Worm (Caenorhabditis elegans) whole organism, young adult: ENCODE data around the gene F46F5.8.

ENCODE experiments used
- D2030.7 ChIP-seq: fragments of 200-800 bp; sonication (Bioruptor generic); IDR thresholded peaks from 2 replicates; pipeline ENCODE4 v1.3.6; 2022; ENCODE audit warnings: missing genetic modification reagents, missing genetic modification characterization, missing compliant biosample characterization
- ama-1 ChIP-seq, 3 experiments: fragments of 150-350 bp in 1 of 3; sonication (generic microtip) in 2 of 3; optimal IDR thresholded peaks; 2 replicates each; lab custom pipeline; 2014 to 2018; ENCODE audit warnings: missing biosample characterization in 2 of 3, missing genetic modification characterization in 2 of 3, missing genetic modification reagents in 2 of 3
- attf-5 ChIP-seq: fragments of 200-800 bp; sonication (Bioruptor generic); optimal IDR thresholded peaks from 2 replicates; lab custom pipeline; 2018; ENCODE audit warnings: mild to moderate bottlenecking, missing genetic modification characterization, missing compliant biosample characterization
- cebp-1 ChIP-seq, 2 experiments: fragments of 200-800 bp in 1 of 2; sonication (Bioruptor generic) in 1 of 2; sonication (generic microtip) in 1 of 2; IDR thresholded peaks in 1 of 2; optimal IDR thresholded peaks in 1 of 2; 2 replicates each; pipeline versions ENCODE4 v1.3.6 to Lab custom; 2017 to 2022; ENCODE audit warnings: missing compliant biosample characterization in 2 of 2, missing genetic modification characterization in 2 of 2, mild to moderate bottlenecking in 1 of 2, missing genetic modification reagents in 1 of 2, moderate library complexity in 1 of 2
- egl-44 ChIP-seq: fragments of 200-800 bp; sonication (Bioruptor generic); IDR thresholded peaks from 2 replicates; pipeline ENCODE4 v1.3.6; 2022; ENCODE audit warnings: missing genetic modification reagents, missing genetic modification characterization, missing compliant biosample characterization
- mcd-1 ChIP-seq: fragments of 200-800 bp; sonication (Bioruptor generic); IDR thresholded peaks from 2 replicates; pipeline ENCODE4 v1.3.6; 2022; ENCODE audit warnings: missing genetic modification reagents, missing genetic modification characterization, missing compliant biosample characterization
- nhr-90 ChIP-seq: sonication (generic microtip); optimal IDR thresholded peaks from 2 replicates; lab custom pipeline; 2016; ENCODE audit warnings: missing genotype, mild to moderate bottlenecking, missing genetic modification characterization, missing compliant biosample characterization
- snpc-1.3 ChIP-seq: sonication (generic microtip); optimal IDR thresholded peaks from 2 replicates; lab custom pipeline; 2017; ENCODE audit warnings: missing genetic modification characterization, mild to moderate bottlenecking, missing compliant biosample characterization, antibody characterized with exemption, moderate library complexity, missing genotype, missing genetic modification reagents; ENCODE audit not compliant: insufficient read depth

DNA sequence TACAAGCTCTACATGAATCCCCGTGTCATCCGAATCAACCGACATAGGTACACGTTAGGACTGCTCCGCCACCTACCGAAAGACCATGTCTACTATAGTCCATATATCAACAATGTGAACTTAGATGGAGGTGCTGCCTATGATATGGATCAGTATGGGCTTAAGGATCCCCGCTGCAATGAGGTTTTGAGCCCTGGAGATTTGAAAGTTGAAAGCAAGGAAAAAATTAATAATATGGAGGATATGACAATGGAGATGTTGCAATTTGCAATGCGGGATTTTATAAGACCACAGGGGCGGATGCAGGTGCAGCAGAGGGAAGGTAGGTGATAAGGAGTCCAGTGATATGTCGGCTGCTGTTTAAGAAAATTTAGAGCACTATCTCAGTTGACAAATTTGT is 47.9 kb upstream of the F46F5.8 start:
- TF ChIP-seq mcd-1 (GFP tag; lab: Robert Waterston, UW) (no peak), cebp-1 (GFP tag; IDR thresholded peaks at IDR 0.05; lab: Robert Waterston, UW) (no peak), cebp-1 (tag; optimal IDR thresholded peaks at IDR 0.05; lab: Kevin White, UChicago) (no peak), egl-44 (GFP tag; lab: Robert Waterston, UW) (no peak), snpc-1.3 (no peak), nhr-90 (tag; lab: Kevin White, UChicago) (no peak), D2030.7 (GFP tag; lab: Robert Waterston, UW) (no peak), attf-5 (GFP tag; lab: Kevin White, UChicago) (no peak), ama-1 (optimal IDR thresholded peaks at IDR 0.05; lab: Kevin White, UChicago) (no peak), ama-1 (GFP tag; optimal IDR thresholded peaks at IDR 0.05; lab: Kevin White, UChicago) (no peak)
